Worm (Caenorhabditis elegans): Measurements from ENCODE around the gene R57.2.

DNA sequence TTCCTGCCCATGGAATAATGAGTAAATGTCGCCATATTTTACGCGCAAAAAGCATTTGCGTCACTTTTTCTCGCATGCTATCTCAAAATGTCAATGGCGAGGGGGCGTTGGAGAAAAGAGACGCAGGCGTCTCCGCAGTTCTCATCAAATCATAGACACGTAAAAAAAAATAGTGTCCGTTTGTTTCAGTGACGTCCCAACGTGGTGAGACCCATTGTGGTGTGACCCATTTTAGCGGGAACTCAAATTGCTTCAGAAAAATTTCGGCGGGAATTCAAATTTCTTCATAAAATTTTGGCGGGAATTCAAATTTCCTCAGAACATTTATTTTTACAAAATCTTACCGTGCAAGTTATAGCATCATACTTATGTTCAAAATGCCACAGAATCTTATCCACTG, 46.8 kb downstream of the R57.2 start:
- TF ChIP-seq somi-1 (GFP tag; optimal IDR thresholded peaks at IDR 0.05) (no peak), ztf-26 (tag; optimal IDR thresholded peaks at IDR 0.05) (peak; percentile 28), egl-44 (GFP tag; IDR thresholded peaks at IDR 0.05) (no peak), hlh-12 (tag; optimal IDR thresholded peaks at IDR 0.05) (no peak)
